Worm (Caenorhabditis elegans) whole organism, L2 larva: ENCODE measurements around the gene zak-1.

Experiments
- C34F6.9 ChIP-seq: fragments of 150-350 bp; optimal IDR thresholded peaks from 2 replicates; lab custom pipeline; 2014; ENCODE audit warnings: missing biosample characterization, missing genetic modification characterization
- R02D3.7 ChIP-seq: fragments of 150-350 bp; optimal IDR thresholded peaks from 2 replicates; lab custom pipeline; 2014; ENCODE audit warnings: missing biosample characterization, missing genetic modification characterization
- aly-2 ChIP-seq: fragments of 150-350 bp; optimal IDR thresholded peaks from 2 replicates; lab custom pipeline; 2014; ENCODE audit warnings: missing biosample characterization, missing genetic modification characterization
- ceh-82 ChIP-seq: fragments of 150-350 bp; optimal IDR thresholded peaks from 2 replicates; lab custom pipeline; 2014; ENCODE audit warnings: missing biosample characterization, missing genetic modification characterization
- unc-55 ChIP-seq: fragments of 150-350 bp; sonication (generic microtip); optimal IDR thresholded peaks from 3 replicates; lab custom pipeline; 2014; ENCODE audit warnings: missing biosample characterization, missing genetic modification reagents, missing genetic modification characterization

ce11 chrIII:6816930-6817329, 39.7 kb downstream of the zak-1 start, which contains the start of gene F28F5.4:
- TF ChIP-seq R02D3.7 (no peak), C34F6.9 (tag; lab: Kevin White, UChicago) (no peak), aly-2 (tag; lab: Kevin White, UChicago) (no peak), unc-55 (GFP tag; lab: Kevin White, UChicago) (no peak), ceh-82 (tag; lab: Kevin White, UChicago) (no peak)
